Fruit fly (Drosophila melanogaster) whole organism, larva: ENCODE measurements around the gene Uch.

Source experiments
- noc ChIP-seq: fragments of 200-800 bp; sonication (Bioruptor generic); optimal IDR thresholded peaks from 3 replicates; lab custom pipeline; 2019; ENCODE audit warnings: missing biosample characterization, mild to moderate bottlenecking, missing genetic modification characterization, moderate library complexity

Gene Uch

DNA sequence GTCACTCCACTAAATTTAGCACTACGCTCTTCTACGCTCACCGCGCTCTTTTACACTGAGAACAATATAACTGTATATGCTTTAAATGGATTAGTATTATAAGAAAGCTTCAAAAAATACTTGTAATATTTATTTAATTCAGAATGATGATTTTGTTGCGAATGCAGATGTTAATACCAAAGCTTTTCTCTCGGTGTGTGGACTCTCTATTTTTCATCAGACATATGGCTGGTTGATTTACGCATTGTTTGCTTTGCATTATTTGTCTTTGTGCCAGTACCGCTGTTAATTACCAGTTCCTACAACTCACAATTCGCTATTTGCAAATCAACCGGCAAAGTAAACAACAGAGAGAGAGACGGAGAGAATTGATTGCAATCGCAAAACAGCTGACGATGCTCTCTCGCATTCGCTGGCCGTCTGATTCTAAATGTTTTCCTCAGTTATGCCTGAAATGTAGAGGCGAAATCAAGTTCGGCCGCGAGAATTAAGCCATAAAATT is 7.7 kb upstream of the Uch start:
- TF ChIP-seq noc (tag; lab: Kevin White, UChicago) = peak; percentile 100

DNA sequence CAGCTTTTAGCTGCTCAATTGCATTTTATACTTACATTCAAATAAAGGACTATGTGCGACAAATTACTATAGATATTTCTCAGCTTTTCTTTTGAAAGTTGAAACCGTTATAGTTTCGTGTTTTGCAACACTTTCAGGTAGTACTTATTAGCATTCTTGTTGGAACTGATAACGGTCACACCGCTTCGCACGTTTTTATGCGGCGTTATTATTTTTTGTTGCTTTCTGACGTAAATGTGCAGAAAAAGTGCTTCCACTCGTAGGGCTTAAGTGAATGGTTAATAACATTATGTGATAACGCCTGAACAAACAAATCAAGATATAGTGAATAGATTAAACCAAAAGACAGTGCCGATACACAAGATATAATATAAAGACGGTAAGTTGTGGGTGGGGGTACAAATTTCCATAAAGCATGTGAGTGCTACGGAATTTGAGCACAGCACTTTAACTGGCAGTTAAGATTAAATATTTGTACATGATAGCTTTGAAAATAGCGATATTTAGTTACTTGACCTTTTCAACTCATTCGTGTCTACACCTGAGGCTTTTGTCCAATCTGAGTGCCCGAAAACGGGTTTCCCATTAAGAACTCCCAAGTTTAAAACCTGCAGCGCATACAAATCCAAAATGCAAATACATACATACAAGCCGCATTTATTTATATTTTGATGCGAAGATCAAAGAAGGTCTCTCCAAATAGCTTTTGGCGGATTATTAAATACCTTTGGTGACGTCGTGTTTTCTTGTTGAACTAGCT is 6.7 kb upstream of the Uch start, which contains the start of gene papi:
papi (plus strand) TSS at position 176 of the 760 bp plus-strand sequence.
- TF ChIP-seq noc (tag; lab: Kevin White, UChicago) = peak; percentile 41

DNA sequence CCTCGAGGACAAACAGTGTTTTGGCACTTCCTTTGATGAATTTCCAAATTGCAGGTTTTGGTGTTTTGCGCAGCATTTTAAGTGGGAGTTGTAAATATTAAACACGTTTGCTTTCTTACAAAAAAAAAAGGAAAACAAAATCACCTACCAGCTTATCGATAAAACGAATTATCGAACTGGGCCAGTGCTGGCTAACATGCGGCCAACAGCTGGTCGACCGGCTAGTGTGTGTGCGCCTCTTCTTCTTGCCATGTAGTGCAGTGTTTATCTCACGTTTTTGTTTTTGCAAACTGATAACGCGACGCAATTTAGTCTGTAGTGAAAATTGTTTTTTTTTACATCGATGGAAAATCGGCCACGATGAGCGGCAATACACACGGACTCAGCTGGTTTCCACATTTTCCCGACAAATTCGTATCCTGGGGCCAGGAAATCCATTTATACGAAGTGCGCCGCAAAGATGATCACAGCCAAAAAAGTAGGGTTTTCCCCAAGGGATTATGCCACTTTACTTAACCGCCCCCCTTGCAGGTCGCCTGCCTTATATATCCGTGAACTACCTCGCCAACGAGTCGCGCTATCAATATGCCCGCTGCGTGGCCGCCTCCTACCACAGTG is 3.2 kb upstream of the Uch start, which contains the start of the genes CG15386, CG42371 and mio:
CG15386 (minus strand) TSS at position 180 of the 618 bp plus-strand sequence.
CG42371 (minus strand) TSS at position 180 of the 618 bp plus-strand sequence.
mio (plus strand) TSS at position 224 of the 618 bp plus-strand sequence.
- TF ChIP-seq noc (tag; lab: Kevin White, UChicago) = peak; percentile 19

DNA sequence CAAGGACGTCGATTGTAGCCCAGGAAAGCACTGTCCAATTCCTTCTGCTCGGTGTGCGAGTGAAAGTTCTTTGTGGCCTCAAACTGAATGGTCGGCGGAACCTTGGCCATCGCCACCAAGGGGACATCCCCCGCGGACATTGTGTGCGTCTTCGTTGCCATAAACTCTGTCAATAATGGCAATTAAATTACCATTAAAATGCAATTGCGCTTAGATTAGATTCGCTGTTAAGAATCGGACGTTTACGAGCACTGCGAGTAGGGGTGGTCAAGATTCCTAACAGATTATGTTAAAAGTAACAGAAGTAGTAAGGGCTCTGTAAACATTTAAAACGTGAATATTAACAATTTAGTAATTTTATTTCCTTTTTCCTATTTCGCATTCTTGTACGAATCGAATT is 2.1 kb upstream of the Uch start, which contains the start of gene daed:
daed (minus strand) TSS at position 247 of the 400 bp plus-strand sequence.
- TF ChIP-seq noc (tag; lab: Kevin White, UChicago) = no peak

DNA sequence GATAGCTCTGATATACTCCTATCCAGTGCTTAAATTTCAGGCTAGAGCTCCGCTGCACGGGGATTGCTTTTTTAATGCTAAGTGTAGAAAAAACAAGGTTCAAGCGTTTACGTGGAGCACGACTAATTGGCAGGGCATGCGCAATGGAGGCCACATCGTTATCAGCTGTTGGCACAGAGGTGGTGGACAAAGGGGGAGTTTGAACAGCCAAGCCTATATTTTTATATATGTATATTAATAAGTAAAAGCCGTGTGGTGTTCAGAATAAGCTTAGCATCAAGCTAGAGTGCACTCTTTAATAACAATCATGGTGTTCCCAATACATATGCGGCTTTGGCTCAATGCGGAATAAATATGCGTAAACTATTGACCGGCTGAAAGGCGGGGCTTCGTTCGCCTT is 1.5 kb downstream of the Uch start, which contains the start of gene CG15385:
CG15385 (minus strand) TSS at position 94 of the 400 bp plus-strand sequence.
- no peak for TF ChIP-seq noc (tag; lab: Kevin White, UChicago)

DNA sequence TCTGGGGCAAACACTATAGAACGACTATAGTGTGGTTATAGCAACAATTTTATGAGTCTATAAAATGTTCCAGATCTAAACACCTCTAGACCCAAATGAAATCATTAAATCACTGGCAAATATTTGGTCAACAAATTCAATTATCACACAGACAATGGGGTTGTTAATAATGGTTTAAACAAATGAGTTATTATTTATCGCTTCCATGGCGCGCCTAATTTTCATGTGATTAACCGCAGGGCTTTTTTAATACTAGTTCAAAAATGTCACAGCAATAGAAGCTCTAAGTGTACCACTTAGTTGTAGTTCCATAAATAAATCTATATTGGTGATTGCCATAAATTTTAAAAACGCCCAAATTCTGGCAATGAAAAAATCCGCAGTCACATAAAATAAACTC is 5.0 kb downstream of the Uch start, which contains the start of gene CG33124:
CG33124 (minus strand) TSS at position 101 of the 400 bp plus-strand sequence.
- TF ChIP-seq noc (tag; lab: Kevin White, UChicago) = no peak

DNA sequence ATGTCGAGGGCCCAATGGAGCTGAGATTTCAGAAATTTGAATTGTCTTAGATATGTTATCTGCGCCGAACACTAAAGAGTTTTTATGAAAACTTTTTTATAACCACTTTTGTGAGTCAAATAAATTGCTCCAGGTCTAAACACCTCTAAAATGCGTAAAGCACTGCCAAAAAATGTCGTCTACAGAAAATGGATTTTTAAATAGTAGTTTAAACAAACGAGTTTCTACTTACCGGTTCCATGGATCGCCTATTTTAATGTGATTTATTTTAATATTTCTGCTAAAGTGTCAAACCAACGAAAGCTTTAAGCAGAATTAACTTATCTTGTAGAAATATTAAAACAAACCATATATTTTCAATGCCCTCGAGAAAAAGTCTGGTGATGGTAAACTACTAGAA is 7.9 kb downstream of the Uch start, which contains the start of gene CG31668:
CG31668 (minus strand) TSS at position 101 of the 400 bp plus-strand sequence.
- no peak for TF ChIP-seq noc (tag; lab: Kevin White, UChicago)

DNA sequence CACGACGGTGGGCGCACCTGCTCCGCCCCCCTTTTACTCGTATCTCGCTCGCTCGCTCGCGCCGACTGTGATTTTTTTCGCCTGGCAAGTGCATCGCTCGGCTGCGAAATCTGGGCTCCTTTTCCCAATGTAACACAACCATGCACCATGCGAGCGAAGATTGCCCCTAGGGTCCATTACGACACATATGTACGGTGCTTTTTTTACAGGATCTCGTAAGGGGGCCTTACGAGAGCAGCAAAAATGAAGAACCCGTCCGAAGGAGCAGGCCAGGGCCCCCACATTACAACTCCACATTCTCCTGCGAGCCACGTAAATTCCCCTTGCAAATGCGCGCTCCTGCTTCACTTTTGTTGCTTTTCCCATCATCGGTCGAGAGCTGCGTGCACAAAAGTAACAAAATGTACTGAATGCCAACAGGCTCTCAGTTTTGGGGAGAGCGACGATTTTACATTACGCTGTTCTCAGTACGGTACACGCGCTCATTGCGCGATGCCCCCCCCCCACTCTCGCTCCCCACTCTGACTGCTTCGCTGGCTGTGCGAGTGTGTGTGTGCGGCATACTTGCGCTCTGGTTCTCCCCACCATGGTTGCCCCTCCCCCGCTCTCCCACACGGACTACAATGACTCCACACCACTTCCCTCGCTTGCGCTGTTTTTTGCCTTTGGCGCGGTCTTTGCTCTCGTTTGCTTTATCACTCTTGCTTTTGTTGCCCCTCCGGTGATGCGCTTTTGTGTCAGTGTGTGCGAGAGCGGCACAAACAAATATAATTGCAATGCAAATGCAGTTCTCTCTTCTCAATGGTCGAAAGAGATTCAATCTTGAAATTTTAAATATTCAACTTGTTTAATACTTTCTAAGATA is 10.9 kb downstream of the Uch start:
- no peak for TF ChIP-seq noc (tag; lab: Kevin White, UChicago)

DNA sequence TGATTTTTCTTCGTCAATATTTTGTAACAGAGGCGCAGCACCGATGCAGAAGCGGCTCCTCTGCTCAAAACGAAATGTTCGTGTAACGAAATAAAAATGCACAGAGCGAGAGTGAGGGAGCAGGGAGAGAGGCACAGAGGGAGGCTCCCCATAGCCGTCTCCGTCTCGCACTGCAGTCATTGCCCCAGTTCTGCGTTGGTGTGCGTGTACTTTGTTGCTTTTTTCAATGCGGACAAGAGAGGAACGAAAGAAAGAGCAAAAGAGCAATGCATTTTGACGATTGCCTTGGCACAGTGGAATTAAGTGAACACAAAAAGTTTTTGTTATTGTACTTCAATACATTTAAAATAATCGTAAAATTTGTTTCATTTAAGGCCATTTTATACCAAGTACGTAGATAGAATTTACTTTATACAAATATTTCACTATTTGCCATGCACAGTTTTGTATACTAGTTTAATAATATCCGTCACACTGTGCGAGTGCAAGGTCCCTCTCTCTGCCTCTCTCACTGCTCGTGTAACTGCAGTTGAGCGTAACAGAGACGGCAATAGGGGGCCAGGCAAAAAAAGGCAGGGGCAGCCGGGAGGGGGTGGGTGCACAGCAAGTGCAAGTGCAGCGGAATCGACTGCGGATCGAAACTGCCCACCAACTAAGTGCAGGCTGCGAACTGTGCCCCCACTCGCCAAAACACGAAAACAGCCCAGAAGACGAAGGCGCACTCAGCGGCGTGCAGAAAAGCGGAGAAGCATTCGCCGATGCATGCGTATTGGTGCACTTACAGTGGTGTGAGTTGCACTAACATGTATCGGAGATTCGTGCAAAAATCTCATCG is 11.8 kb downstream of the Uch start:
- TF ChIP-seq noc (tag; lab: Kevin White, UChicago) = no peak

DNA sequence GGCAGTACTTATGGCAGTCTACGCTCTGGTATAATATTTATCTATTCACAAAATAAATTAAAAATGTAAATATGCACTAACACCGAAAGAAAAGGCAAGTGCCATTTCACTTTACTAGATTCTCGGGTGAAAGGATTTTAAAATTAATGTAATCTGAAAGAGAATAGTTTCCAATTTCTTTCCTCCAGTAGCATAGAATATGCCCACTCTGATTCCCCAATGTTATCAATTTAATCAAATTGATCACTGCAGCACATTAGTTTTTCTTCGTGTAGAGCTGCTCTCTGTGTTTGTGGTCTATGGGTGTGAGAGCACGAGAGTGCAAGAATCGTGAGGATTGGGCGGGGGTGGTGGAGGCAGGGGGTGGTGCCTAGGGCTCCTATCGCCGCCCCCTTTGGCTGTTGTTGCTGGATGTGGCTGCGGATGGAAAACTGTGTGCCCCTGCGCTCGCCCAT is 12.9 kb downstream of the Uch start:
- no peak for TF ChIP-seq noc (tag; lab: Kevin White, UChicago)

DNA sequence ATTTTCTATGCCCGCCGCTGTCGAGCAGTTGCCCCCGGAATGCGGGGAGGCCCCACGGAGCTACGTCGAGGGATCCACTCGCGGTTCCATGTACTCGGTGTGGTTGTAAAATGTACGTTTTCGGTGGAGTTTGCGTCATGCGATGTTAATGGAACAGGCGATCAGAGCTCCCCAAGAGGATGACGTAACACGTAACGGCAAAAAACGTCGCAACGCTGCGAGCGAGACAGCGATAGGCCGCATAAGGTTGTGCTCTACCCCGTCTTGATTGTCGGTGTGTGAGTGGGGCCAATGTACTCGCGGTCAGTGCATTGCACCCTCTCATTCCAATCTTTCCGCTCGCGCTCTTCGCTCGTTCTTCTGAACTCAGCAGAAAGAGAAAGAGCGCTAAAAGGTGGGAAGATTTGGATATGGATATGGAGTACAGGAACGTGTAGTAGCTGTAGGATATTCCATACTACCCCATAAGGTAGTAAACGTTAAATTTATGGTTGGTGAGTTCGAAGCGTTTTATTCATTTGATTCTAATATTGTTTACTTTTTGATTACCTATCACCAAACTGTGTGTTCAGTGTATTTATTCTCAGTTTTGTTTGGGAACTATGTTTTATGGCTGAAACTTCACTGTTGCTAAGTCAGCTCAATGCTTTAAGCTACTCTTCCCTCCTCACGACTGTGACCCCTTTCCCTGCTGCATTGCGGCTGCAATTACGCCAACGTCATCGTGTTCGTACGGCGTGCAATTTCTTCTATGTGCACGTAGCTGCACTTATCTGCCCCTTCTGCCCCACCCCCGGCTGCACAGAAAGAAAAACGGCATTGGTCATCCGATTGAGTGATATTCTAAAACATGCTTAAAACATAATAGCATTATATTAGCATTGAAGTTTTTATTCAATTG is 13.6 kb downstream of the Uch start:
- no peak for TF ChIP-seq noc (tag; lab: Kevin White, UChicago)

DNA sequence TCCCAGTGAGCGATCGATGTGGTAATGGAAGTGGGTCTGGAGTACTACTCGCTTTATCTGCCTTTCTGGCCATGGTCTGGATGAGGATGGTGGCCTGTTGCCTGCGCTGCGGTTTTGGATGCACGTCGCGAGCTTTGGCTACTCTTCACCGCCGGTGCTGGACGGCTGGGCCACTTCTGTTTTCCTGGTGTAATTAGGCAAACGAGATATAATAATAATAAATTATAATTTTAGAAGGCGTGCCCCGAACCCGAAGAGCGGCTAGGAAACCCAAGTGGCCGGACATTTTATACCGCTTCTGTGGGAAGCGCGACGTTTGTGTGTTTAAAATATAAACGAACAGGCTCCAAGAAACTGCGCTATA is 14.6 kb downstream of the Uch start:
- TF ChIP-seq noc (tag; lab: Kevin White, UChicago) = no peak
